Worm (Caenorhabditis elegans): ENCODE data around the gene ikke-1.

- TF ChIP-seq scrt-1 (GFP tag; IDR thresholded peaks at IDR 0.05), result no peak
- TF ChIP-seq sea-1 (GFP tag; conservative IDR thresholded peaks at IDR 0.05), result no peak
- no peak for TF ChIP-seq hmg-4 (GFP tag; optimal IDR thresholded peaks at IDR 0.05)
- TF ChIP-seq hmbx-1 (tag; optimal IDR thresholded peaks at IDR 0.05), result no peak
- TF ChIP-seq tbx-11 (GFP tag; IDR thresholded peaks at IDR 0.05), result no peak
- no peak for TF ChIP-seq ama-1 (optimal IDR thresholded peaks at IDR 0.05)
- TF ChIP-seq pes-1 (GFP tag; IDR thresholded peaks at IDR 0.05), result no peak
Measured at ce11 chrIII:9001491-9001890, 49.0 kb downstream of the ikke-1 start.

Measured in whole organism, early embryonic.